Fruit fly (Drosophila melanogaster) S2 (cell line): ENCODE measurements around the gene Klp10A.

Source experiments
- CG8478 ChIP-seq: fragments of >200 bp; optimal IDR thresholded peaks from 2 replicates; lab custom pipeline; 2018
- CTCF ChIP-seq, 2 experiments: fragments of >200 bp; optimal IDR thresholded peaks; 2 replicates each; lab custom pipeline; 2018

dm6 chrX:11136587-11137512 lies at the start of gene Klp10A:
- TF ChIP-seq CG8478 (lab: Kevin White, UChicago) = no peak
- TF ChIP-seq CTCF (optimal IDR thresholded peaks at IDR 0.05; lab: Kevin White, UChicago) = no peak
